Fruit fly (Drosophila melanogaster): ENCODE data around the gene CG17026.

DNA sequence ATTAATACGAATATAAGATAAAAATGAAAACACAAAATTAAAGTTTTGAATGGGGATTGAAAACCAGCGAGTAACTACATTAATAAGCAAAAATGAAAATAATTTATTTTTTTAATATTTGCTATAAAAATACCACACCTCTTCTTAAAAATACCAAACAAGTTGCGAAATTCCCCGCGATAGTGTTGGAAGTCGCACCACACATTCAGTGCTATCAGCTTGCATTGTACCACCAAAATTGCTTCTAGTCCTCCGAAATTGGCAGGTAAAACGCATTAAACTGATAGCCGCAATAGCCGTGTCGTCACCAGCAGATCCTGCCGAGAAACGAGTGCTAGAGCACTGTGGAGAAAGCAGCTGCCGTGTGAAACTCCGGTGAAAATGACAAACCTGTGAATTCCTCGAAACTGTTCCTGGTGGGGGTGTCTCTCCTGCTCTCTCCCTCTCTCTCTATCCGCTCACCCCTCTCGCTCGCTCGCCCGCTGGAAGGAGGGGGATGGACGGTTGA, 12.9 kb downstream of the CG17026 start, which contains the start of gene Hip14:
- TF ChIP-seq h (optimal IDR thresholded peaks at IDR 0.05) (no peak), Sin3A (optimal IDR thresholded peaks at IDR 0.05) (no peak), ttk (optimal IDR thresholded peaks at IDR 0.05) (no peak)
